Worm (Caenorhabditis elegans): ENCODE results near the gene mltn-1.

- TF ChIP-seq ztf-11 (tag; optimal IDR thresholded peaks at IDR 0.05) (no peak), lin-13 (GFP tag; optimal IDR thresholded peaks at IDR 0.05) (no peak), snpc-4 (tag; optimal IDR thresholded peaks at IDR 0.05) (no peak), lin-39 (tag; optimal IDR thresholded peaks at IDR 0.05) (no peak), sma-9 (GFP tag; optimal IDR thresholded peaks at IDR 0.05) (no peak), sma-9 (tag; optimal IDR thresholded peaks at IDR 0.05) (no peak), alr-1 (tag; optimal IDR thresholded peaks at IDR 0.05) (no peak), lsy-2 (tag; optimal IDR thresholded peaks at IDR 0.05) (no peak), dmd-4 (tag; optimal IDR thresholded peaks at IDR 0.05) (no peak), ama-1 (optimal IDR thresholded peaks at IDR 0.05) (no peak)
Measured at ce11 chrII:13164062-13164461, 19.0 kb upstream of the mltn-1 start.
